Fruit fly (Drosophila melanogaster) whole organism, wandering third instar larva: ENCODE results near the gene Hr4.

ENCODE experiments used
- Abd-B ChIP-seq: fragments of >200 bp; optimal IDR thresholded peaks from 2 replicates; lab custom pipeline; 2017; ENCODE audit warnings: missing biosample characterization, missing genetic modification characterization
- CG9705 ChIP-seq: fragments of 200-800 bp; sonication (Bioruptor generic); optimal IDR thresholded peaks from 2 replicates; lab custom pipeline; 2018; ENCODE audit warnings: missing biosample characterization, mild to moderate bottlenecking, missing genetic modification characterization
- Hnf4 ChIP-seq: fragments of 200-800 bp; sonication (Bioruptor generic); optimal IDR thresholded peaks from 2 replicates; lab custom pipeline; 2016; ENCODE audit warnings: missing biosample characterization, mild to moderate bottlenecking, missing genetic modification characterization
- Hr78 ChIP-seq: fragments of >200 bp; optimal IDR thresholded peaks from 2 replicates; lab custom pipeline; 2017; ENCODE audit warnings: missing biosample characterization, missing genetic modification characterization
- Mio ChIP-seq: sonication (Bioruptor generic); optimal IDR thresholded peaks from 2 replicates; lab custom pipeline; 2016; ENCODE audit warnings: missing biosample characterization, missing genetic modification characterization
- br ChIP-seq: fragments of 200-800 bp; sonication (Bioruptor generic); optimal IDR thresholded peaks from 2 replicates; lab custom pipeline; 2016; ENCODE audit warnings: missing biosample characterization, missing genetic modification characterization
- dl ChIP-seq, 2 experiments: fragments of 175-275, 200-275 bp in 1 of 2; fragments of 200-275 bp in 1 of 2; sonication (Bioruptor generic); optimal IDR thresholded peaks; lab custom pipeline; 2018; ENCODE audit warnings: mild to moderate bottlenecking in 2 of 2, missing biosample characterization in 2 of 2, missing genetic modification characterization in 2 of 2, moderate library complexity in 2 of 2; ENCODE audit not compliant: partially characterized antibody in 2 of 2, insufficient read depth in 1 of 2
- dmrt93B ChIP-seq: fragments of 200-800 bp; sonication (Bioruptor generic); optimal IDR thresholded peaks from 2 replicates; lab custom pipeline; 2018; ENCODE audit warnings: missing biosample characterization, mild to moderate bottlenecking, missing genetic modification characterization
- foxo ChIP-seq, 2 experiments: fragments of 200-800 bp; sonication (Bioruptor generic); optimal IDR thresholded peaks; 2 replicates in 1 of 2; 3 replicates in 1 of 2; lab custom pipeline; 2016 to 2017; ENCODE audit warnings: missing biosample characterization in 2 of 2, missing genetic modification characterization in 2 of 2
- fru ChIP-seq: fragments of 200-800 bp; sonication (Bioruptor generic); optimal IDR thresholded peaks from 3 replicates; lab custom pipeline; 2016; ENCODE audit warnings: missing biosample characterization, mild to moderate bottlenecking, missing genetic modification characterization
- lola ChIP-seq: fragments of >200 bp; optimal IDR thresholded peaks from 2 replicates; lab custom pipeline; 2017; ENCODE audit warnings: missing biosample characterization, missing genetic modification characterization
- usp ChIP-seq: fragments of >200 bp; optimal IDR thresholded peaks from 2 replicates; lab custom pipeline; 2017; ENCODE audit warnings: missing biosample characterization, missing genetic modification characterization

Hr4 gene

DNA sequence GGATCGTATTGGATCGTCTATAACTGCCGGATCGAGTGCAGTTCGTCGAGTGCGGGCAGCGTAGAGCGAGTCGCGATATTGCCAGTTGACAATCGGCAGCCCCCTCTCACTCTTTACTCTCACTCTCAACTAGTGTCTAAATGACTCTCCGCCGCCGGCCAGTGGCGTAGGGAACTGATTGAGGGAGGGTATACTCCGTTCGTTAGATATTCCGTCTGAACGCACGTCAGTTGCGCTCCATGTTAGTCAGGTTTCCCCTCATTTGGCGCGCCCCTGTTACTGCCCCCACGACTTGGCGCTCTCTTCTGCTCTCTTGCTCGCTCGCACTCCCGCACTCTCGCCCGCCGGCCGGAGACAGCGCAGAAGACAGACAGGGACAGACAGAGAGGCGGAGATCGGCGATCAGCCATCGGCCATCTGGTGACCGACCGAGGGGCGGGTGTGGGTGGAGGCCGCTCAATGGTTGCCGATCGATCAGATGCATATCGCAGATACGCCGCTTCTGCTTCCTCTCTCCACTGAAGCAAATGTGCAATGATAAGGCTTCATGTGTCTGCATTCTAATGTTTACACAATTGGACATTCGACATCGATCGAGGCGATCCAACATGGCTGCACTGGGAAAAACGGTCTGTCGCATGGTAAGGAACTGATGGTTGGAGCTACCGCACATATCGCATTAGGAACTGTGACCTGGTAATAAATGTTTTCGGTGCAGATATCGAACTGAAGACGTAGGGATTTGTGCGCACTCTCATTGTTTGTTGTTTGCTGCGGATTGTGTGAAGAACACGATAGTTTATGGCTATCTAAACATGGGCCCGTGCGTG is 108.5 kb downstream of the Hr4 start, which contains the start of gene moody (continued):
- TF ChIP-seq Abd-B (GFP tag; lab: Kevin White, UChicago): no peak
- TF ChIP-seq br: peak; percentile 98
- TF ChIP-seq lola (GFP tag; lab: Kevin White, UChicago): no peak
- TF ChIP-seq Hr78 (GFP tag; lab: Kevin White, UChicago): no peak
- TF ChIP-seq dl (GFP tag; optimal IDR thresholded peaks at IDR 0.05; lab: Kevin White, UChicago; ENCODE audit: insufficient read depth in 1 of 2, partially characterized antibody in 2 of 2): peak; percentile 69 to 81
- TF ChIP-seq fru (GFP tag; lab: Kevin White, UChicago): peak; percentile 97
- peak; percentile 88 for TF ChIP-seq dmrt93B
- peak; percentile 77 to 99 for TF ChIP-seq foxo (GFP tag; optimal IDR thresholded peaks at IDR 0.05; lab: Kevin White, UChicago)
- no peak for TF ChIP-seq usp
- TF ChIP-seq Mio (GFP tag; lab: Kevin White, UChicago): peak; percentile 89
- TF ChIP-seq Hnf4: peak; percentile 95
- TF ChIP-seq CG9705 (GFP tag; lab: Kevin White, UChicago): peak; percentile 93
- TF ChIP-seq, all 38 proteins: peak for 26
